Fruit fly (Drosophila melanogaster) whole organism, wandering third instar larva: ENCODE measurements around the gene Ero1L.

Source experiments
- Abd-B ChIP-seq: fragments of >200 bp; optimal IDR thresholded peaks from 2 replicates; lab custom pipeline; 2017; ENCODE audit warnings: missing biosample characterization, missing genetic modification characterization
- HLH106 ChIP-seq: fragments of 200-800 bp; optimal IDR thresholded peaks from 3 replicates; lab custom pipeline; 2019; ENCODE audit warnings: missing biosample characterization, mild to moderate bottlenecking, missing genetic modification characterization, moderate library complexity
- Hr78 ChIP-seq: fragments of >200 bp; optimal IDR thresholded peaks from 2 replicates; lab custom pipeline; 2017; ENCODE audit warnings: missing biosample characterization, missing genetic modification characterization
- Mio ChIP-seq: sonication (Bioruptor generic); optimal IDR thresholded peaks from 2 replicates; lab custom pipeline; 2016; ENCODE audit warnings: missing biosample characterization, missing genetic modification characterization
- OdsH ChIP-seq: fragments of 200-800 bp; sonication (Bioruptor generic); optimal IDR thresholded peaks from 2 replicates; lab custom pipeline; 2016; ENCODE audit warnings: missing biosample characterization, mild to moderate bottlenecking, missing genetic modification characterization
- lola ChIP-seq: fragments of >200 bp; optimal IDR thresholded peaks from 2 replicates; lab custom pipeline; 2017; ENCODE audit warnings: missing biosample characterization, missing genetic modification characterization
- pan ChIP-seq: fragments of >200 bp; optimal IDR thresholded peaks from 2 replicates; lab custom pipeline; 2017
- psq ChIP-seq: fragments of 200-800 bp; sonication (Bioruptor generic); optimal IDR thresholded peaks from 3 replicates; lab custom pipeline; 2017; ENCODE audit warnings: missing biosample characterization, mild to moderate bottlenecking, missing genetic modification characterization, moderate library complexity
- usp ChIP-seq: fragments of >200 bp; optimal IDR thresholded peaks from 2 replicates; lab custom pipeline; 2017; ENCODE audit warnings: missing biosample characterization, missing genetic modification characterization

dm6 chr3L:4122185-4122767, 47.9 kb upstream of the Ero1L start, which contains the start of gene Chd64:
- no peak for TF ChIP-seq usp (GFP tag; lab: Kevin White, UChicago)
- no peak for TF ChIP-seq Mio (GFP tag; lab: Kevin White, UChicago)
- TF ChIP-seq psq: peak; percentile 54
- TF ChIP-seq lola (GFP tag; lab: Kevin White, UChicago): no peak
- TF ChIP-seq pan (lab: Kevin White, UChicago): no peak
- no peak for TF ChIP-seq HLH106 (tag; lab: Kevin White, UChicago)
- peak; percentile 71 for TF ChIP-seq OdsH (GFP tag; lab: Kevin White, UChicago)
- no peak for TF ChIP-seq Hr78 (GFP tag; lab: Kevin White, UChicago)
- no peak for TF ChIP-seq Abd-B (GFP tag; lab: Kevin White, UChicago)
